Fruit fly (Drosophila melanogaster) whole organism, larva: Measurements from ENCODE around the gene Exo84.

Source experiments
- noc ChIP-seq: fragments of 200-800 bp; sonication (Bioruptor generic); optimal IDR thresholded peaks from 3 replicates; lab custom pipeline; 2019; ENCODE audit warnings: missing biosample characterization, mild to moderate bottlenecking, missing genetic modification characterization, moderate library complexity

Exo84 gene

dm6 chr3R:26007964-26008868 lies 43.8 kb downstream of the Exo84 start:
- TF ChIP-seq noc (tag; lab: Kevin White, UChicago), result peak; percentile 56

DNA sequence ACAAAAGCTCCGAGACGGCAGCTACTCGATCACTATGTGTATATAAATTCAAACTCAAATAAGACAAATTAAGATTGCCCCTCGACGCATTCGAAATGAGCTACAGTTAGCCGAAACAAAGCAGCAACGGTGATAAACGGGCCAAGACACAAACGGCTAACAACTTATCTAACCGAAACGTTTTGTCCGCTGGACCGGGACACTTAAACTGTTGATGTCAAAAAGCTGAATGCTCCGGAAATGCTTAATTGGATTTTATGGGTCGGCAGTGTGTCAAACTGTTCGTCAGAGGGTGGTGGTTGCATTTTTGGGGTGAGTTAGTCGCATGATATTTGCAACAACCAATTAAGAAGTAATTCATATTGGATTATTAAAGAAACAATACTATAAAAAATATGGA lies 44.8 kb downstream of the Exo84 start:
- TF ChIP-seq noc (tag; lab: Kevin White, UChicago), result no peak

dm6 chr3R:26005978-26006934 lies 45.8 kb downstream of the Exo84 start:
- TF ChIP-seq noc (tag; lab: Kevin White, UChicago), result peak; percentile 57

DNA sequence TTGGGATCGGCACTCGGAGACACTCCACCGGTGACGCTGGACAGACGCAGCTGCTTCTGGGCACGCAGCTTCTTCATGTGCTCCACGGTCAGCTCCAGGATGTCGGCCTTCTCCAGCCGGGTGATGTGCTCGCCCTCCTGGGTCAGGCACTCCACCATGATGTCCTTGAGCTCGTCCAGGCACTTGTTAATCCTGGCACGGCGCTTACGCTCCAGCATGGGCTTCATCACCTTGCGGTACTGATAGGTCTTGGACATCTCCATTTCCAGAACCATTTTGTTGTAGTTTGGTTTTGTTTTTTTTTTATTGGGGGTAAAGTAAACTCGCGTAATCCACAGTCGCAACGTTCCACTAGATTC lies 46.5 kb downstream of the Exo84 start:
- TF ChIP-seq noc (tag; lab: Kevin White, UChicago), result no peak

dm6 chr3R:26004377-26005000 lies 47.6 kb downstream of the Exo84 start:
- TF ChIP-seq noc (tag; lab: Kevin White, UChicago), result peak; percentile 16

dm6 chr3R:26002570-26003332 lies 49.3 kb downstream of the Exo84 start:
- TF ChIP-seq noc (tag; lab: Kevin White, UChicago), result no peak

dm6 chr3R:26002039-26002438 lies 50.0 kb downstream of the Exo84 start:
- no peak for TF ChIP-seq noc (tag; lab: Kevin White, UChicago)

- TF ChIP-seq noc (tag; lab: Kevin White, UChicago), result no peak
Observed at dm6 chr3R:26000720-26001682, 51.1 kb downstream of the Exo84 start.
